Worm (Caenorhabditis elegans) whole organism, L3 larva: ENCODE measurements around the gene ssup-72.

Source experiments
- ama-1 ChIP-seq: fragments of 150-350 bp; optimal IDR thresholded peaks from 2 replicates; lab custom pipeline; 2018
- eor-1 ChIP-seq, 2 experiments: fragments of 150-350 bp; optimal IDR thresholded peaks; 2 replicates each; lab custom pipeline; 2014 to 2018; ENCODE audit warnings: missing biosample characterization in 2 of 2, missing genetic modification characterization in 2 of 2
- fos-1 ChIP-seq: fragments of 150-350 bp; optimal IDR thresholded peaks from 2 replicates; lab custom pipeline; 2014; ENCODE audit warnings: missing biosample characterization, missing genetic modification characterization
- lin-15B ChIP-seq: fragments of 150-350 bp; optimal IDR thresholded peaks from 2 replicates; lab custom pipeline; 2014; ENCODE audit warnings: missing biosample characterization, missing genetic modification characterization
- mdl-1 ChIP-seq: fragments of 150-350 bp; optimal IDR thresholded peaks from 2 replicates; lab custom pipeline; 2014; ENCODE audit warnings: missing biosample characterization, missing genetic modification characterization
- nfya-1 ChIP-seq: sonication (generic microtip); optimal IDR thresholded peaks from 2 replicates; lab custom pipeline; 2017; ENCODE audit warnings: missing genetic modification characterization, mild to moderate bottlenecking, missing compliant biosample characterization, antibody characterized with exemption, moderate library complexity; ENCODE audit not compliant: insufficient read depth
- nhr-11 ChIP-seq: fragments of 150-350 bp; optimal IDR thresholded peaks from 2 replicates; lab custom pipeline; 2014; ENCODE audit warnings: missing biosample characterization, missing genetic modification characterization
- nhr-28 ChIP-seq: fragments of 150-350 bp; optimal IDR thresholded peaks from 2 replicates; lab custom pipeline; 2014; ENCODE audit warnings: missing biosample characterization, missing genetic modification characterization
- pha-4 ChIP-seq: fragments of 150-350 bp; optimal IDR thresholded peaks from 2 replicates; lab custom pipeline; 2014; ENCODE audit warnings: missing biosample characterization, missing genetic modification reagents, missing genetic modification characterization
- sea-2 ChIP-seq: fragments of 150-350 bp; sonication (generic microtip); optimal IDR thresholded peaks from 4 replicates; lab custom pipeline; 2014; ENCODE audit warnings: missing biosample characterization, missing genetic modification reagents, missing genetic modification characterization

ce11 chrII:6788672-6789298 lies 12.4 kb downstream of the ssup-72 start, which contains the start of gene T13C2.3:
- TF ChIP-seq ama-1 (lab: Kevin White, UChicago) (no peak), eor-1 (tag; optimal IDR thresholded peaks at IDR 0.05; lab: Kevin White, UChicago) (no peak), nhr-28 (no peak), nfya-1 (tag; lab: Kevin White, UChicago) (no peak), pha-4 (tag; lab: Kevin White, UChicago) (no peak), nhr-11 (tag; lab: Kevin White, UChicago) (no peak), mdl-1 (tag; lab: Kevin White, UChicago) (no peak), sea-2 (GFP tag; lab: Kevin White, UChicago) (no peak), lin-15B (tag; lab: Kevin White, UChicago) (no peak), fos-1 (no peak)
